Fruit fly (Drosophila melanogaster) whole organism, embryonic: ENCODE data around the gene Syt7.

Source experiments
- Atf3 ChIP-seq: fragments of 200-800 bp; sonication (Bioruptor generic); optimal IDR thresholded peaks from 3 replicates; lab custom pipeline; 2016; ENCODE audit warnings: missing biosample characterization, missing genetic modification characterization
- B-H1 ChIP-seq: fragments of 200-800 bp; sonication (Bioruptor generic); IDR thresholded peaks from 3 replicates; pipeline ENCODE4 v1.3.6; 2022; ENCODE audit warnings: missing biosample characterization, missing genetic modification characterization
- BtbVII ChIP-seq: fragments of 200-800 bp; sonication (Bioruptor generic); optimal IDR thresholded peaks from 3 replicates; lab custom pipeline; 2017; ENCODE audit warnings: missing biosample characterization, mild to moderate bottlenecking, missing genetic modification characterization
- CG10267 ChIP-seq: fragments of 200-800 bp; sonication (Bioruptor generic); optimal IDR thresholded peaks from 2 replicates; lab custom pipeline; 2018; ENCODE audit warnings: missing biosample characterization, mild to moderate bottlenecking, missing genetic modification characterization, moderate library complexity
- CG10979 ChIP-seq: fragments of 200-800 bp; sonication (Bioruptor generic); optimal IDR thresholded peaks from 2 replicates; lab custom pipeline; 2018; ENCODE audit warnings: missing biosample characterization, mild to moderate bottlenecking, missing genetic modification characterization, moderate library complexity
- CG11398 ChIP-seq: fragments of 200-800 bp; sonication (Bioruptor generic); optimal IDR thresholded peaks from 2 replicates; lab custom pipeline; 2016; ENCODE audit warnings: missing biosample characterization, missing genetic modification characterization
- CG13894 ChIP-seq: fragments of 200-800 bp; sonication (Bioruptor generic); optimal IDR thresholded peaks from 3 replicates; lab custom pipeline; 2018; ENCODE audit warnings: missing biosample characterization, mild to moderate bottlenecking, missing genetic modification characterization, moderate library complexity
- CG15601 ChIP-seq: fragments of 200-800 bp; sonication (Bioruptor generic); optimal IDR thresholded peaks from 3 replicates; lab custom pipeline; 2019; ENCODE audit warnings: missing biosample characterization, mild to moderate bottlenecking, missing genetic modification characterization, moderate library complexity
- CG17612 ChIP-seq: fragments of 200-800 bp; sonication (Bioruptor generic); IDR thresholded peaks from 2 replicates; pipeline ENCODE4 v1.3.6; 2022; ENCODE audit warnings: missing biosample characterization, missing genetic modification characterization
- CG18262 ChIP-seq: fragments of 200-800 bp; optimal IDR thresholded peaks from 3 replicates; lab custom pipeline; 2019; ENCODE audit warnings: missing biosample characterization, mild to moderate bottlenecking, missing genetic modification characterization, moderate library complexity
- CG18599 ChIP-seq: fragments of 200-800 bp; sonication (Bioruptor generic); optimal IDR thresholded peaks from 3 replicates; lab custom pipeline; 2017; ENCODE audit warnings: missing biosample characterization, missing genetic modification characterization, mild to moderate bottlenecking, moderate library complexity, missing genetic modification reagents
- CG18764 ChIP-seq: fragments of 200-800 bp; sonication (Bioruptor generic); optimal IDR thresholded peaks from 3 replicates; lab custom pipeline; 2016; ENCODE audit warnings: missing biosample characterization, missing genetic modification characterization
- CG32767 ChIP-seq: fragments of 200-800 bp; sonication (Bioruptor generic); IDR thresholded peaks from 2 replicates; pipeline ENCODE4 v1.3.6; 2022; ENCODE audit warnings: missing biosample characterization, missing genetic modification characterization
- CG32772 ChIP-seq: fragments of 200-800 bp; sonication (Bioruptor generic); IDR thresholded peaks from 2 replicates; pipeline ENCODE4 v1.3.6; 2022; ENCODE audit warnings: missing biosample characterization, missing genetic modification characterization
- CG3995 ChIP-seq: fragments of 200-800 bp; sonication (Bioruptor generic); optimal IDR thresholded peaks from 3 replicates; lab custom pipeline; 2016; ENCODE audit warnings: missing biosample characterization, missing genetic modification characterization
- CG4424 ChIP-seq: fragments of 200-800 bp; sonication (Bioruptor generic); optimal IDR thresholded peaks from 3 replicates; lab custom pipeline; 2016; ENCODE audit warnings: missing biosample characterization, missing genetic modification characterization
- CG6654 ChIP-seq: fragments of 200-800 bp; sonication (Bioruptor generic); optimal IDR thresholded peaks from 2 replicates; lab custom pipeline; 2017; ENCODE audit warnings: missing biosample characterization, mild to moderate bottlenecking, missing genetic modification characterization
- CG6813 ChIP-seq: fragments of 200-800 bp; sonication (Bioruptor generic); optimal IDR thresholded peaks from 2 replicates; lab custom pipeline; 2017; ENCODE audit warnings: missing biosample characterization, missing genetic modification characterization, mild to moderate bottlenecking, moderate library complexity, missing genetic modification reagents
- CG8290 ChIP-seq, 3 experiments: fragments of 200-800 bp; sonication (Bioruptor generic); optimal IDR thresholded peaks; 2 replicates each; lab custom pipeline; 2016 to 2019; ENCODE audit warnings: missing biosample characterization in 3 of 3, missing genetic modification characterization in 3 of 3, mild to moderate bottlenecking in 2 of 3, moderate library complexity in 1 of 3
- CG8359 ChIP-seq: fragments of 200-800 bp; sonication (Bioruptor generic); optimal IDR thresholded peaks from 2 replicates; lab custom pipeline; 2017; ENCODE audit warnings: missing biosample characterization, mild to moderate bottlenecking, missing genetic modification characterization, borderline replicate concordance
- CG8944 ChIP-seq: fragments of 200-800 bp; sonication (Bioruptor generic); optimal IDR thresholded peaks from 3 replicates; lab custom pipeline; 2016; ENCODE audit warnings: missing biosample characterization, missing genetic modification characterization
- CG9797 ChIP-seq: fragments of 200-800 bp; sonication (Bioruptor generic); optimal IDR thresholded peaks from 3 replicates; lab custom pipeline; 2018; ENCODE audit warnings: missing biosample characterization, mild to moderate bottlenecking, missing genetic modification characterization
- CG9932 ChIP-seq: fragments of 200-800 bp; sonication (Bioruptor generic); IDR thresholded peaks from 2 replicates; pipeline ENCODE4 v1.3.6; 2022; ENCODE audit warnings: missing biosample characterization, missing genetic modification characterization
- Gug ChIP-seq: fragments of 200-800 bp; sonication (Bioruptor generic); IDR thresholded peaks from 4 replicates; pipeline ENCODE4 v1.3.6; 2022; ENCODE audit warnings: missing biosample characterization, missing genetic modification characterization
- Med ChIP-seq: fragments of 200-800 bp; sonication (Bioruptor generic); peaks from one replicate; lab custom pipeline; 2016; ENCODE audit warnings: missing biosample characterization, missing genetic modification characterization, mild to moderate bottlenecking, inconsistent platforms, moderate library complexity
- NC2β ChIP-seq: fragments of 200-800 bp; sonication (Bioruptor generic); optimal IDR thresholded peaks from 2 replicates; lab custom pipeline; 2016; ENCODE audit warnings: missing biosample characterization, missing genetic modification characterization
- Oaz ChIP-seq: fragments of 200-800 bp; sonication (Bioruptor generic); IDR thresholded peaks from 2 replicates; pipeline ENCODE4 v1.3.6; 2022; ENCODE audit warnings: missing biosample characterization, missing genetic modification characterization
- Pdp1 ChIP-seq, 2 experiments: fragments of 200-800 bp; sonication (Bioruptor generic); optimal IDR thresholded peaks; 3 replicates each; lab custom pipeline; 2016; ENCODE audit warnings: missing biosample characterization in 2 of 2, missing genetic modification characterization in 2 of 2, mild to moderate bottlenecking in 1 of 2, moderate library complexity in 1 of 2
- Sox100B ChIP-seq: fragments of 200-800 bp; sonication (Bioruptor generic); optimal IDR thresholded peaks from 3 replicates; lab custom pipeline; 2018; ENCODE audit warnings: missing biosample characterization, mild to moderate bottlenecking, missing genetic modification characterization
- TFAM ChIP-seq: fragments of 200-800 bp; sonication (Bioruptor generic); optimal IDR thresholded peaks from 2 replicates; lab custom pipeline; 2017; ENCODE audit warnings: missing biosample characterization, missing genetic modification characterization, inconsistent platforms
- Vsx1 ChIP-seq: fragments of 200-800 bp; sonication (Bioruptor generic); optimal IDR thresholded peaks from 2 replicates; lab custom pipeline; 2017; ENCODE audit warnings: missing biosample characterization, mild to moderate bottlenecking, missing genetic modification characterization, missing genetic modification reagents
- ara ChIP-seq: fragments of 200-800 bp; sonication (Bioruptor generic); IDR thresholded peaks from 2 replicates; pipeline ENCODE4 v1.3.6; 2022; ENCODE audit warnings: missing biosample characterization, missing genetic modification characterization
- ase ChIP-seq: fragments of 200-800 bp; sonication (Bioruptor generic); IDR thresholded peaks from 3 replicates; pipeline ENCODE4 v1.3.6; 2022; ENCODE audit warnings: missing biosample characterization, missing genetic modification characterization
- bigmax ChIP-seq: fragments of 200-800 bp; sonication (Bioruptor generic); optimal IDR thresholded peaks from 2 replicates; lab custom pipeline; 2018; ENCODE audit warnings: missing biosample characterization, mild to moderate bottlenecking, missing genetic modification characterization
- fd64A ChIP-seq: fragments of 200-800 bp; sonication (Bioruptor generic); optimal IDR thresholded peaks from 3 replicates; lab custom pipeline; 2018; ENCODE audit warnings: missing biosample characterization, mild to moderate bottlenecking, missing genetic modification characterization
- hb ChIP-seq: fragments of 200-800 bp; sonication (Bioruptor generic); IDR thresholded peaks from 3 replicates; pipeline ENCODE4 v1.3.6; 2022; ENCODE audit warnings: missing biosample characterization, missing genetic modification characterization; ENCODE audit not compliant: partially characterized antibody
- lmd ChIP-seq: fragments of 200-800 bp; sonication (Bioruptor generic); IDR thresholded peaks from 2 replicates; pipeline ENCODE4 v1.3.6; 2022; ENCODE audit warnings: missing biosample characterization, missing genetic modification characterization
- mld ChIP-seq: fragments of 200-800 bp; sonication (Bioruptor generic); IDR thresholded peaks from 3 replicates; pipeline ENCODE4 v1.3.6; 2022; ENCODE audit warnings: missing biosample characterization, missing genetic modification characterization; ENCODE audit not compliant: partially characterized antibody
- nau ChIP-seq: fragments of 200-800 bp; sonication (Bioruptor generic); optimal IDR thresholded peaks from 3 replicates; lab custom pipeline; 2017; ENCODE audit warnings: missing biosample characterization, mild to moderate bottlenecking, missing genetic modification characterization, missing genetic modification reagents
- nmo ChIP-seq: fragments of 200-800 bp; sonication (Bioruptor generic); optimal IDR thresholded peaks from 2 replicates; lab custom pipeline; 2018; ENCODE audit warnings: missing biosample characterization, mild to moderate bottlenecking, missing genetic modification characterization, moderate library complexity
- pho ChIP-seq: fragments of 200-800 bp; sonication (Bioruptor generic); optimal IDR thresholded peaks from 2 replicates; lab custom pipeline; 2016; ENCODE audit warnings: missing biosample characterization, missing genetic modification characterization
- ranshi ChIP-seq: fragments of 200-800 bp; sonication (Bioruptor generic); IDR thresholded peaks from 2 replicates; pipeline ENCODE4 v1.3.6; 2022; ENCODE audit warnings: missing biosample characterization, missing genetic modification characterization
- row ChIP-seq: fragments of 200-800 bp; sonication (Bioruptor generic); IDR thresholded peaks from 3 replicates; pipeline ENCODE4 v1.3.6; 2022; ENCODE audit warnings: missing biosample characterization, missing genetic modification characterization
- schlank ChIP-seq: fragments of 200-800 bp; sonication (Bioruptor generic); optimal IDR thresholded peaks from 2 replicates; lab custom pipeline; 2018; ENCODE audit warnings: missing biosample characterization, mild to moderate bottlenecking, missing genetic modification characterization
- shn ChIP-seq: fragments of 200-800 bp; sonication (Bioruptor generic); optimal IDR thresholded peaks from 3 replicates; lab custom pipeline; 2016; ENCODE audit warnings: missing biosample characterization, missing genetic modification characterization
- sr ChIP-seq: fragments of 200-800 bp; sonication (Bioruptor generic); IDR thresholded peaks from 3 replicates; pipeline ENCODE4 v1.3.6; 2022; ENCODE audit warnings: missing biosample characterization, missing genetic modification characterization
- ssp ChIP-seq: fragments of 200-800 bp; sonication (Bioruptor generic); IDR thresholded peaks from 2 replicates; pipeline ENCODE4 v1.3.6; 2022; ENCODE audit warnings: missing biosample characterization, missing genetic modification characterization
- stwl ChIP-seq: fragments of 200-800 bp; sonication (Bioruptor generic); optimal IDR thresholded peaks from 3 replicates; lab custom pipeline; 2018; ENCODE audit warnings: missing biosample characterization, mild to moderate bottlenecking, missing genetic modification characterization, moderate library complexity
- sug ChIP-seq: fragments of 200-800 bp; optimal IDR thresholded peaks from 2 replicates; lab custom pipeline; 2019; ENCODE audit warnings: missing biosample characterization, mild to moderate bottlenecking, missing genetic modification characterization, moderate library complexity
- tgo ChIP-seq: fragments of 200-800 bp; sonication (Bioruptor generic); IDR thresholded peaks from 3 replicates; pipeline ENCODE4 v1.3.6; 2022; ENCODE audit warnings: missing biosample characterization, missing genetic modification characterization
- vvl ChIP-seq: fragments of 200-800 bp; sonication (Bioruptor generic); IDR thresholded peaks from 2 replicates; pipeline ENCODE4 v1.3.6; 2022; ENCODE audit warnings: missing biosample characterization, missing genetic modification characterization

Syt7 gene

dm6 chr4:307931-308330, 1.6 kb upstream of the Syt7 start, which contains the start of gene Rad23 (continued):
- TF ChIP-seq Pdp1 (GFP tag; optimal IDR thresholded peaks at IDR 0.05; lab: Kevin White, UChicago) (peak in 1 of 2 experiments; percentile 16), CG13894 (tag; lab: Kevin White, UChicago) (peak; percentile 66), pho (GFP tag; lab: Kevin White, UChicago) (no peak), CG3995 (peak; percentile 51), CG4424 (GFP tag; lab: Kevin White, UChicago) (peak; percentile 8), fd64A (GFP tag; lab: Kevin White, UChicago) (no peak), bigmax (GFP tag; lab: Kevin White, UChicago) (no peak), Atf3 (GFP tag; lab: Kevin White, UChicago) (no peak), Sox100B (GFP tag; lab: Kevin White, UChicago) (no peak), ase (no peak), CG18599 (no peak), hb (GFP tag; lab: Robert Waterston, UW) (no peak), CG8944 (GFP tag; lab: Kevin White, UChicago) (no peak), mld (GFP tag; lab: Robert Waterston, UW) (no peak), CG9797 (GFP tag; lab: Kevin White, UChicago) (peak; percentile 60), Oaz (GFP tag; lab: Robert Waterston, UW) (no peak), ara (GFP tag; lab: Robert Waterston, UW) (no peak), row (peak; percentile 88), CG6813 (GFP tag; lab: Kevin White, UChicago) (no peak), CG8359 (GFP tag; lab: Kevin White, UChicago) (no peak), CG10979 (tag; lab: Kevin White, UChicago) (no peak), TFAM (no peak), sug (tag; lab: Kevin White, UChicago) (peak; percentile 19), sr (GFP tag; lab: Robert Waterston, UW) (no peak), CG18764 (GFP tag; lab: Kevin White, UChicago) (peak; percentile 22), CG8290 (GFP tag; optimal IDR thresholded peaks at IDR 0.05; lab: Kevin White, UChicago) (peak; percentile 61), CG8290 (tag; optimal IDR thresholded peaks at IDR 0.05; lab: Kevin White, UChicago) (peak; percentile 11 to 67), CG11398 (GFP tag; lab: Kevin White, UChicago) (no peak), schlank (no peak), tgo (GFP tag; lab: Robert Waterston, UW) (no peak), lmd (GFP tag; lab: Robert Waterston, UW) (no peak), stwl (tag; lab: Kevin White, UChicago) (peak; percentile 37), vvl (GFP tag; lab: Robert Waterston, UW) (no peak), CG17612 (GFP tag; lab: Robert Waterston, UW) (no peak), CG18262 (peak; percentile 12), Med (GFP tag; lab: Kevin White, UChicago) (peak; percentile 55), NC2β (peak; percentile 7), ranshi (GFP tag; lab: Robert Waterston, UW) (no peak), Vsx1 (no peak), CG32767 (GFP tag; lab: Robert Waterston, UW) (no peak), shn (no peak), B-H1 (no peak), CG6654 (GFP tag; lab: Kevin White, UChicago) (no peak), CG32772 (GFP tag; lab: Robert Waterston, UW) (no peak), CG15601 (tag; lab: Kevin White, UChicago) (peak; percentile 32), Gug (GFP tag; lab: Robert Waterston, UW) (no peak), nmo (GFP tag; lab: Kevin White, UChicago) (peak; percentile 63), BtbVII (GFP tag; lab: Kevin White, UChicago) (no peak), CG9932 (GFP tag; lab: Robert Waterston, UW) (no peak), nau (GFP tag; lab: Kevin White, UChicago) (no peak), ssp (GFP tag; lab: Robert Waterston, UW) (peak; percentile 99), CG10267 (tag; lab: Kevin White, UChicago) (peak; percentile 32)
